Fruit fly (Drosophila melanogaster): Measurements from ENCODE around the gene Fum2.

Gene Fum2

dm6 chrX:6656626-6657558 is 24.7 kb upstream of the Fum2 start (continued):
- TF ChIP-seq CG31365 (tag; optimal IDR thresholded peaks at IDR 0.05): no peak
- no peak for TF ChIP-seq eve (GFP tag; optimal IDR thresholded peaks at IDR 0.05)
- TF ChIP-seq Fer3 (tag; optimal IDR thresholded peaks at IDR 0.05): peak; percentile 71
- no peak for TF ChIP-seq CG8290 (GFP tag; optimal IDR thresholded peaks at IDR 0.05)
- peak in 1 of 2 experiments; percentile 1 for TF ChIP-seq CG8290 (tag; optimal IDR thresholded peaks at IDR 0.05)

dm6 chrX:6659919-6660318 is 21.6 kb upstream of the Fum2 start:
- TF ChIP-seq dysf (GFP tag; IDR thresholded peaks at IDR 0.05) (no peak), Dip2 (GFP tag; IDR thresholded peaks at IDR 0.05) (no peak), seq (GFP tag; IDR thresholded peaks at IDR 0.05) (no peak), emc (GFP tag; optimal IDR thresholded peaks at IDR 0.05) (no peak), da (GFP tag; optimal IDR thresholded peaks at IDR 0.05) (no peak), CG2712 (tag; optimal IDR thresholded peaks at IDR 0.05) (no peak), CG8290 (GFP tag; optimal IDR thresholded peaks at IDR 0.05) (no peak), CG8290 (tag; optimal IDR thresholded peaks at IDR 0.05) (no peak), esg (GFP tag; conservative IDR thresholded peaks at IDR 0.05) (no peak), CG10267 (tag; optimal IDR thresholded peaks at IDR 0.05) (no peak), CG15479 (GFP tag; optimal IDR thresholded peaks at IDR 0.05) (peak; percentile 37), cas (GFP tag; IDR thresholded peaks at IDR 0.05) (no peak), fd3F (GFP tag; optimal IDR thresholded peaks at IDR 0.05) (no peak), CG31441 (GFP tag; IDR thresholded peaks at IDR 0.05) (no peak), hb (GFP tag; IDR thresholded peaks at IDR 0.05; ENCODE audit: partially characterized antibody) (no peak), CG13894 (tag; optimal IDR thresholded peaks at IDR 0.05) (no peak), psq (GFP tag; optimal IDR thresholded peaks at IDR 0.05) (peak; percentile 61), CG7271 (tag; optimal IDR thresholded peaks at IDR 0.05) (no peak), Taf1 (GFP tag; IDR thresholded peaks at IDR 0.05) (no peak), CG13287 (GFP tag; IDR thresholded peaks at IDR 0.05; ENCODE audit: partially characterized antibody) (no peak), chif (GFP tag; optimal IDR thresholded peaks at IDR 0.05) (no peak), CG15269 (tag; optimal IDR thresholded peaks at IDR 0.05) (no peak), dan (GFP tag; IDR thresholded peaks at IDR 0.05) (no peak), cg (GFP tag; optimal IDR thresholded peaks at IDR 0.05) (peak; percentile 73)

- TF ChIP-seq CG15514 (GFP tag; optimal IDR thresholded peaks at IDR 0.05) (peak; percentile 37), pum (GFP tag; optimal IDR thresholded peaks at IDR 0.05) (no peak), CG2712 (tag; optimal IDR thresholded peaks at IDR 0.05) (no peak), pfk (GFP tag; optimal IDR thresholded peaks at IDR 0.05) (no peak), caup (GFP tag; optimal IDR thresholded peaks at IDR 0.05; ENCODE audit: severe bottlenecking) (no peak), CG6813 (GFP tag; optimal IDR thresholded peaks at IDR 0.05) (no peak), aop (GFP tag; IDR thresholded peaks at IDR 0.05) (no peak), tgo (GFP tag; IDR thresholded peaks at IDR 0.05) (no peak), CG14667 (GFP tag; IDR thresholded peaks at IDR 0.05) (no peak), BtbVII (GFP tag; optimal IDR thresholded peaks at IDR 0.05) (no peak), YL-1 (GFP tag; optimal IDR thresholded peaks at IDR 0.05) (peak; percentile 64), crp (GFP tag; optimal IDR thresholded peaks at IDR 0.05) (peak; percentile 51 to 89), zf30C (GFP tag; optimal IDR thresholded peaks at IDR 0.05) (peak; percentile 23), CG10267 (tag; optimal IDR thresholded peaks at IDR 0.05) (peak; percentile 69), Mad (GFP tag; optimal IDR thresholded peaks at IDR 0.05) (no peak), ara (GFP tag; IDR thresholded peaks at IDR 0.05) (no peak), Eip74EF (GFP tag; optimal IDR thresholded peaks at IDR 0.05) (peak in 1 of 2 experiments; percentile 14), CG10209 (GFP tag; optimal IDR thresholded peaks at IDR 0.05) (no peak), hth (optimal IDR thresholded peaks at IDR 0.05) (no peak), dati (GFP tag; IDR thresholded peaks at IDR 0.05) (no peak), gsb-n (tag; optimal IDR thresholded peaks at IDR 0.05) (no peak), bsh (GFP tag; optimal IDR thresholded peaks at IDR 0.05) (no peak)
Observed at dm6 chrX:6661392-6661837, 20.2 kb upstream of the Fum2 start, which contains the start of the genes CG3224 and Ctr1A. Gene CG3224, minus strand, starts transcription at chrX:6661462. Gene Ctr1A, plus strand, starts transcription at chrX:6661647.
